Worm (Caenorhabditis elegans): ENCODE measurements around the gene srlf-17.

DNA sequence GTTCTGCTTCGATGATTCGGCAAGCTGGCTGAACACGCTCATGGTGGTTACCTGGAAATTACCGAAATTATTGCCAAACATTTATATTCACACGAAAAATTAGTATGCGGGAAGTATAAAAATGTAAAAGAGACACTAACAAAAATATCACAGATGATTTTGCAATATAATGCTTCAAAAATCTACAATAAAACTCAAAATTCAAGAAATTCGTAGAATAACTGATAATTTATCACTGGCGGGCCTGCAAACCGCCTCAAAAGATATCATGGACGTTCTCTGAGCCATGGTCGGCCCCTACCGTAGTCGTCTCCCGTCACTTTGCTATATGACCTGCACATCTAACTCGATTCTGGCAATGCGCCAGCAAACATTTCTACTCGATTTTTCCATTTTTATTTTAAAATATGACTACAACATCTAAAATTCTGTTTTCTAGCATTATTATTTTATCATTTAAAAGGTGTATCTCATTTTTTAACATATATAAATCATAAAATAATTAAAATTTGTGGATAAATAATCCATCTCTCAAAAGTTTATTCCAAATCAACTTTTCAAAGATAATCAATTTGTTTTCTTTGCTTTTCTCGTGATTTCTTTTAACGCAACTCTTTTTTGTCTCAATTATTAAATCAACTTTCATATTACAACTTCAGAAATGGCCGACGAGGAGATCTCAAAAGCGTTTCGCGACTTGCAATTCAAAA is 47.1 kb upstream of the srlf-17 start, which contains the start of the genes F01G4.6 and pfd-1:
- peak; percentile 86 for TF ChIP-seq egl-27 (tag; optimal IDR thresholded peaks at IDR 0.05)
- peak; percentile 93 for TF ChIP-seq nhr-25 (tag; optimal IDR thresholded peaks at IDR 0.05)
- peak; percentile 81 for TF ChIP-seq fos-1 (tag; optimal IDR thresholded peaks at IDR 0.05)
- peak; percentile 49 for TF ChIP-seq nhr-237 (tag; optimal IDR thresholded peaks at IDR 0.05)
- TF ChIP-seq ZK546.5 (tag; optimal IDR thresholded peaks at IDR 0.05): peak; percentile 98
- peak; percentile 72 for TF ChIP-seq snpc-4 (tag; optimal IDR thresholded peaks at IDR 0.05)
- peak; percentile 31 for TF ChIP-seq ceh-16 (tag; optimal IDR thresholded peaks at IDR 0.05)
- TF ChIP-seq Y55F3AM.14 (GFP tag; optimal IDR thresholded peaks at IDR 0.05): peak; percentile 76
